Worm (Caenorhabditis elegans): ENCODE measurements around the gene grl-8.

The grl-8 gene

ce11 chrV:6732995-6733394 is at the start of gene grl-8:
Gene grl-8 (minus strand): TSS chrV:6733095.
- no peak for TF ChIP-seq ceh-45 (GFP tag; IDR thresholded peaks at IDR 0.05)
- TF ChIP-seq ceh-6 (GFP tag; optimal IDR thresholded peaks at IDR 0.05) = no peak
- no peak for TF ChIP-seq ttx-3 (tag; optimal IDR thresholded peaks at IDR 0.05)
- TF ChIP-seq fkh-6 (tag; optimal IDR thresholded peaks at IDR 0.05) = no peak
- no peak for TF ChIP-seq K09A11.1 (tag; optimal IDR thresholded peaks at IDR 0.05; ENCODE audit: insufficient read depth)
- TF ChIP-seq unc-55 (GFP tag; optimal IDR thresholded peaks at IDR 0.05) = no peak
- no peak for TF ChIP-seq tbx-2 (tag; optimal IDR thresholded peaks at IDR 0.05)
- TF ChIP-seq ets-4 (tag; optimal IDR thresholded peaks at IDR 0.05) = no peak
- TF ChIP-seq npax-4 (tag; optimal IDR thresholded peaks at IDR 0.05) = no peak

- TF ChIP-seq npax-4 (tag; optimal IDR thresholded peaks at IDR 0.05) (no peak), unc-55 (GFP tag; optimal IDR thresholded peaks at IDR 0.05) (no peak), hlh-13 (GFP tag; optimal IDR thresholded peaks at IDR 0.05) (no peak), Y22D7AL.16 (tag; optimal IDR thresholded peaks at IDR 0.05) (no peak), hlh-15 (tag; optimal IDR thresholded peaks at IDR 0.05) (no peak), elt-2 (tag; optimal IDR thresholded peaks at IDR 0.05) (no peak), fax-1 (tag; optimal IDR thresholded peaks at IDR 0.05) (no peak), syd-9 (tag; optimal IDR thresholded peaks at IDR 0.05) (no peak), tbx-2 (tag; optimal IDR thresholded peaks at IDR 0.05) (no peak), madf-2 (tag; optimal IDR thresholded peaks at IDR 0.05) (no peak), hlh-30 (tag; optimal IDR thresholded peaks at IDR 0.05; ENCODE audit: insufficient read depth) (no peak), K09A11.1 (tag; optimal IDR thresholded peaks at IDR 0.05; ENCODE audit: insufficient read depth) (no peak), che-1 (tag; optimal IDR thresholded peaks at IDR 0.05) (no peak), ceh-19 (GFP tag; optimal IDR thresholded peaks at IDR 0.05) (no peak), ceh-9 (tag; optimal IDR thresholded peaks at IDR 0.05) (no peak), mec-3 (tag; optimal IDR thresholded peaks at IDR 0.05; ENCODE audit: borderline replicate concordance) (no peak), rnt-1 (tag; optimal IDR thresholded peaks at IDR 0.05) (no peak), unc-42 (tag; optimal IDR thresholded peaks at IDR 0.05) (no peak), pqm-1 (tag; optimal IDR thresholded peaks at IDR 0.05) (no peak), sox-4 (tag; optimal IDR thresholded peaks at IDR 0.05) (no peak)
Observed at ce11 chrV:6782260-6782659, 49.4 kb upstream of the grl-8 start.

- no peak for TF ChIP-seq madf-2 (tag; optimal IDR thresholded peaks at IDR 0.05)
- no peak for TF ChIP-seq ceh-24 (tag; optimal IDR thresholded peaks at IDR 0.05)
- no peak for TF ChIP-seq pha-4 (tag; optimal IDR thresholded peaks at IDR 0.05)
- no peak for TF ChIP-seq npax-4 (tag; optimal IDR thresholded peaks at IDR 0.05)
- TF ChIP-seq tbx-7 (tag; optimal IDR thresholded peaks at IDR 0.05) = no peak
- TF ChIP-seq hlh-6 (tag; optimal IDR thresholded peaks at IDR 0.05) = no peak
- no peak for TF ChIP-seq unc-3 (GFP tag; conservative IDR thresholded peaks at IDR 0.05)
- no peak for TF ChIP-seq unc-3 (tag; optimal IDR thresholded peaks at IDR 0.05)
- no peak for TF ChIP-seq C38D4.7 (GFP tag; optimal IDR thresholded peaks at IDR 0.05)
- no peak for TF ChIP-seq nfya-1 (tag; optimal IDR thresholded peaks at IDR 0.05)
- TF ChIP-seq ceh-34 (tag; optimal IDR thresholded peaks at IDR 0.05) = no peak
- no peak for TF ChIP-seq gmeb-2 (tag; optimal IDR thresholded peaks at IDR 0.05)
- TF ChIP-seq pax-1 (tag; optimal IDR thresholded peaks at IDR 0.05) = no peak
- TF ChIP-seq hlh-30 (tag; optimal IDR thresholded peaks at IDR 0.05; ENCODE audit: insufficient read depth) = no peak
- no peak for TF ChIP-seq fax-1 (tag; optimal IDR thresholded peaks at IDR 0.05)
- no peak for TF ChIP-seq ceh-45 (GFP tag; IDR thresholded peaks at IDR 0.05)
- no peak for TF ChIP-seq che-1 (tag; optimal IDR thresholded peaks at IDR 0.05)
Observed at ce11 chrV:6780676-6781075, 47.8 kb upstream of the grl-8 start.

ce11 chrV:6780166-6780565 is 47.3 kb upstream of the grl-8 start, which contains the start of gene ZC404.15:
Gene ZC404.15 (plus strand): TSS chrV:6780466.
- no peak for TF ChIP-seq rnt-1 (tag; optimal IDR thresholded peaks at IDR 0.05)
- no peak for TF ChIP-seq unc-3 (GFP tag; conservative IDR thresholded peaks at IDR 0.05)
- no peak for TF ChIP-seq unc-3 (tag; optimal IDR thresholded peaks at IDR 0.05)
- TF ChIP-seq hlh-8 (tag; optimal IDR thresholded peaks at IDR 0.05) = no peak
- TF ChIP-seq C38D4.7 (GFP tag; optimal IDR thresholded peaks at IDR 0.05) = no peak
- TF ChIP-seq dve-1 (tag; optimal IDR thresholded peaks at IDR 0.05) = no peak
- TF ChIP-seq unc-42 (tag; optimal IDR thresholded peaks at IDR 0.05) = no peak
- no peak for TF ChIP-seq Y22D7AL.16 (tag; optimal IDR thresholded peaks at IDR 0.05)
- no peak for TF ChIP-seq pax-1 (tag; optimal IDR thresholded peaks at IDR 0.05)
- TF ChIP-seq F13H6.1 (tag; optimal IDR thresholded peaks at IDR 0.05) = no peak
- no peak for TF ChIP-seq ceh-45 (GFP tag; IDR thresholded peaks at IDR 0.05)
- TF ChIP-seq nfya-1 (tag; optimal IDR thresholded peaks at IDR 0.05) = no peak
- TF ChIP-seq ceh-30 (tag; optimal IDR thresholded peaks at IDR 0.05) = no peak
- no peak for TF ChIP-seq sox-4 (tag; optimal IDR thresholded peaks at IDR 0.05)
- no peak for TF ChIP-seq pqm-1 (tag; optimal IDR thresholded peaks at IDR 0.05)
- no peak for TF ChIP-seq sdc-2 (tag; optimal IDR thresholded peaks at IDR 0.05)
- no peak for TF ChIP-seq ceh-2 (tag; optimal IDR thresholded peaks at IDR 0.05)
- no peak for TF ChIP-seq ceh-6 (GFP tag; optimal IDR thresholded peaks at IDR 0.05)

All from whole organism, late embryonic.